Fruit fly (Drosophila melanogaster): ENCODE measurements around the gene Mhcl.

Gene Mhcl

DNA sequence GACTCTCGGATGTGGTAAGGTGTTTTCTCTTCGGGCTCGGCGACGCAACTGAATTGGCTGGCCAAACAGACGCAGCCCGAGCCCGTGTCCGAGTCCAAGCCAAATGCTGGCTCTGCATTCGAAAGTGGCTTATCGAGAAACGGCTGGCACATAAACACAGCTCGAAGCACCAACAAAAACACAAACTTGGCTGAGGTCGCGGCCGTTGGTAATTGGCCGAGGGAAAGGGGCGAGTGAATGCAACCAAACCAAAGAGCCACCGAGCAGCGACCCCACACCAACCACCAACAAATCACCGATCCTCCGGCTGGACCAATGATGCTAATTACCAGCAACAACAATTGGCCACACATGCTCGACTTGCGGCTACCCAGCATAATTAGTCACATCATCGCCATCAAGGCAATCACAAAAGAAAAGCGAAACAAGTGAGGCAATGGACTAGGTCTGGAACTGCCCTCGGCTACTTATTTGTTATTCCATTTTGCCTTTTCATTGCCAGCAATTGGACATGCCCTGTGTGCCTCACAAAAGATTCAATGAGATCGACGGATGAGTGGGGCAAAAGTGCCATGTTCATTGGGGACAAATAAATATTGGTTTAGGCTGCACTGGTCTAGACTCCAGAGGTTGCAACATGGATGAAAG, 17.5 kb downstream of the Mhcl start, which contains the start of gene CG32855 (continued):
- TF ChIP-seq zen2 (GFP tag; IDR thresholded peaks at IDR 0.05; ENCODE audit: partially characterized antibody) (no peak), Atf-2 (GFP tag; optimal IDR thresholded peaks at IDR 0.05) (no peak), Ets65A (GFP tag) (peak; percentile 6), CG42726 (GFP tag; IDR thresholded peaks at IDR 0.05; ENCODE audit: partially characterized antibody) (no peak), Dip3 (GFP tag; optimal IDR thresholded peaks at IDR 0.05) (no peak), sc (optimal IDR thresholded peaks at IDR 0.05) (no peak), sc (GFP tag; optimal IDR thresholded peaks at IDR 0.05) (no peak), CG3163 (GFP tag; optimal IDR thresholded peaks at IDR 0.05) (no peak), PHDP (tag; optimal IDR thresholded peaks at IDR 0.05) (no peak), Oaz (GFP tag; IDR thresholded peaks at IDR 0.05) (no peak), usp (GFP tag; optimal IDR thresholded peaks at IDR 0.05) (no peak), toy (GFP tag; IDR thresholded peaks at IDR 0.05) (no peak), pnt (GFP tag; optimal IDR thresholded peaks at IDR 0.05) (no peak), chinmo (GFP tag; IDR thresholded peaks at IDR 0.05; ENCODE audit: partially characterized antibody) (no peak), pho (GFP tag; optimal IDR thresholded peaks at IDR 0.05) (no peak), Hr51 (GFP tag; optimal IDR thresholded peaks at IDR 0.05) (no peak), ase (GFP tag; IDR thresholded peaks at IDR 0.05) (no peak), CG10654 (GFP tag; optimal IDR thresholded peaks at IDR 0.05) (no peak), CG4854 (GFP tag; optimal IDR thresholded peaks at IDR 0.05) (no peak), CG10565 (GFP tag; optimal IDR thresholded peaks at IDR 0.05) (no peak), kni (GFP tag; optimal IDR thresholded peaks at IDR 0.05) (peak; percentile 71), vfl (GFP tag; optimal IDR thresholded peaks at IDR 0.05) (no peak), D19B (GFP tag; optimal IDR thresholded peaks at IDR 0.05) (peak; percentile 15), pita (GFP tag; optimal IDR thresholded peaks at IDR 0.05) (no peak), CG14965 (GFP tag; optimal IDR thresholded peaks at IDR 0.05; ENCODE audit: borderline replicate concordance) (no peak), ato (GFP tag; IDR thresholded peaks at IDR 0.05; ENCODE audit: partially characterized antibody) (no peak), dan (GFP tag; IDR thresholded peaks at IDR 0.05) (no peak), schlank (tag; optimal IDR thresholded peaks at IDR 0.05) (no peak), ac (GFP tag; optimal IDR thresholded peaks at IDR 0.05) (no peak), CG15514 (GFP tag; optimal IDR thresholded peaks at IDR 0.05) (no peak), tgo (GFP tag; IDR thresholded peaks at IDR 0.05) (no peak), Blimp-1 (GFP tag; optimal IDR thresholded peaks at IDR 0.05) (peak; percentile 20), esg (GFP tag; conservative IDR thresholded peaks at IDR 0.05) (no peak), CG6689 (GFP tag; IDR thresholded peaks at IDR 0.05) (no peak), Fer2 (tag; optimal IDR thresholded peaks at IDR 0.05) (no peak), jigr1 (GFP tag; IDR thresholded peaks at IDR 0.05) (no peak), Med (GFP tag) (peak; percentile 76), row (GFP tag; IDR thresholded peaks at IDR 0.05) (0 out of 3 replicates have a peak, but pooled peaks have one; percentile 15), Atf6 (GFP tag; IDR thresholded peaks at IDR 0.05) (no peak), oc (tag; optimal IDR thresholded peaks at IDR 0.05) (peak; percentile 7), fd64A (GFP tag; optimal IDR thresholded peaks at IDR 0.05) (peak; percentile 5), emc (GFP tag; optimal IDR thresholded peaks at IDR 0.05) (no peak), ro (GFP tag; IDR thresholded peaks at IDR 0.05) (no peak), Eip74EF (GFP tag; optimal IDR thresholded peaks at IDR 0.05) (no peak), zen (tag; optimal IDR thresholded peaks at IDR 0.05) (no peak), CG6254 (GFP tag; optimal IDR thresholded peaks at IDR 0.05) (no peak), Dll (GFP tag; IDR thresholded peaks at IDR 0.05; ENCODE audit: partially characterized antibody) (no peak), Stat92E (GFP tag; optimal IDR thresholded peaks at IDR 0.05) (no peak), Fer3 (tag; optimal IDR thresholded peaks at IDR 0.05) (no peak), abd-A (tag; optimal IDR thresholded peaks at IDR 0.05) (no peak)
